Worm (Caenorhabditis elegans) whole organism, late embryonic: ENCODE data around the gene tpp-2.

Experiments
- C08G9.2 ChIP-seq: sonication (generic microtip); optimal IDR thresholded peaks from 2 replicates; lab custom pipeline; 2016; ENCODE audit warnings: mild to moderate bottlenecking, missing genetic modification characterization, moderate library complexity, missing compliant biosample characterization
- F13H6.1 ChIP-seq: sonication (generic microtip); optimal IDR thresholded peaks from 2 replicates; lab custom pipeline; 2016; ENCODE audit warnings: missing genetic modification characterization, missing compliant biosample characterization
- T23F11.4 ChIP-seq: fragments of 200-800 bp; sonication (Bioruptor generic); optimal IDR thresholded peaks from 2 replicates; lab custom pipeline; 2018; ENCODE audit warnings: mild to moderate bottlenecking, missing genetic modification characterization, missing compliant biosample characterization
- Y22D7AL.16 ChIP-seq: sonication (generic microtip); optimal IDR thresholded peaks from 2 replicates; lab custom pipeline; 2016; ENCODE audit warnings: missing genetic modification characterization, missing compliant biosample characterization
- ahr-1 ChIP-seq: sonication (generic microtip); optimal IDR thresholded peaks from 2 replicates; lab custom pipeline; 2016; ENCODE audit warnings: missing genetic modification characterization, missing compliant biosample characterization
- ama-1 ChIP-seq: fragments of 150-350 bp; optimal IDR thresholded peaks from 2 replicates; lab custom pipeline; 2014
- ceh-19 ChIP-seq: fragments of 200-800 bp; sonication (Bioruptor generic); optimal IDR thresholded peaks from 2 replicates; lab custom pipeline; 2018; ENCODE audit warnings: mild to moderate bottlenecking, missing genetic modification characterization, missing compliant biosample characterization
- ceh-24 ChIP-seq: sonication (generic microtip); optimal IDR thresholded peaks from 2 replicates; lab custom pipeline; 2016; ENCODE audit warnings: mild to moderate bottlenecking, missing genetic modification characterization, missing compliant biosample characterization
- ceh-31 ChIP-seq: sonication (generic microtip); optimal IDR thresholded peaks from 2 replicates; lab custom pipeline; 2016; ENCODE audit warnings: missing genetic modification characterization, missing compliant biosample characterization
- ceh-34 ChIP-seq: sonication (generic microtip); optimal IDR thresholded peaks from 2 replicates; lab custom pipeline; 2016; ENCODE audit warnings: mild to moderate bottlenecking, missing genetic modification characterization, missing compliant biosample characterization
- ceh-45 ChIP-seq: fragments of 200-800 bp; sonication (Bioruptor generic); IDR thresholded peaks from 2 replicates; pipeline ENCODE4 v1.3.6; 2022; ENCODE audit warnings: missing genetic modification reagents, missing genetic modification characterization, missing compliant biosample characterization
- ceh-48 ChIP-seq: sonication (generic microtip); optimal IDR thresholded peaks from 2 replicates; lab custom pipeline; 2016; ENCODE audit warnings: missing genetic modification characterization, inconsistent platforms, missing compliant biosample characterization
- ceh-9 ChIP-seq: sonication (generic microtip); optimal IDR thresholded peaks from 2 replicates; lab custom pipeline; 2016; ENCODE audit warnings: mild to moderate bottlenecking, missing genetic modification characterization, inconsistent platforms, missing compliant biosample characterization
- che-1 ChIP-seq: sonication (generic microtip); optimal IDR thresholded peaks from 2 replicates; lab custom pipeline; 2016; ENCODE audit warnings: mild to moderate bottlenecking, missing genetic modification characterization, missing compliant biosample characterization
- elt-2 ChIP-seq: sonication (generic microtip); optimal IDR thresholded peaks from 2 replicates; lab custom pipeline; 2016; ENCODE audit warnings: missing genetic modification reagents, missing genetic modification characterization, missing compliant biosample characterization
- elt-4 ChIP-seq: sonication (generic microtip); optimal IDR thresholded peaks from 2 replicates; lab custom pipeline; 2016; ENCODE audit warnings: missing genetic modification characterization, missing compliant biosample characterization
- fax-1 ChIP-seq: sonication (generic microtip); optimal IDR thresholded peaks from 2 replicates; lab custom pipeline; 2016; ENCODE audit warnings: missing genotype, missing genetic modification characterization, missing compliant biosample characterization
- fkh-10 ChIP-seq: fragments of 150-350 bp; optimal IDR thresholded peaks from 2 replicates; lab custom pipeline; 2014; ENCODE audit warnings: missing biosample characterization, missing genetic modification reagents, missing genetic modification characterization
- fkh-6 ChIP-seq: sonication (generic microtip); optimal IDR thresholded peaks from 2 replicates; lab custom pipeline; 2016; ENCODE audit warnings: missing genetic modification characterization, missing compliant biosample characterization
- gmeb-2 ChIP-seq: sonication (generic microtip); optimal IDR thresholded peaks from 2 replicates; lab custom pipeline; 2016; ENCODE audit warnings: missing genetic modification characterization, inconsistent platforms, missing compliant biosample characterization
- hlh-6 ChIP-seq: sonication (generic microtip); optimal IDR thresholded peaks from 2 replicates; lab custom pipeline; 2016; ENCODE audit warnings: missing genotype, missing genetic modification characterization, missing compliant biosample characterization
- lim-6 ChIP-seq: sonication (generic microtip); optimal IDR thresholded peaks from 2 replicates; lab custom pipeline; 2016; ENCODE audit warnings: missing genetic modification characterization, missing compliant biosample characterization
- madf-2 ChIP-seq: sonication (generic microtip); optimal IDR thresholded peaks from 2 replicates; lab custom pipeline; 2017; ENCODE audit warnings: missing genetic modification characterization, missing compliant biosample characterization
- mec-3 ChIP-seq: sonication (generic microtip); optimal IDR thresholded peaks from 2 replicates; lab custom pipeline; 2016; ENCODE audit warnings: borderline replicate concordance, missing genetic modification characterization, missing compliant biosample characterization
- nhr-11 ChIP-seq: fragments of 150-350 bp; optimal IDR thresholded peaks from 2 replicates; lab custom pipeline; 2014; ENCODE audit warnings: missing biosample characterization, missing genetic modification characterization
- odd-2 ChIP-seq: sonication (generic microtip); optimal IDR thresholded peaks from 2 replicates; lab custom pipeline; 2017; ENCODE audit warnings: antibody characterized with exemption, mild to moderate bottlenecking, missing genetic modification characterization, missing compliant biosample characterization
- pha-2 ChIP-seq: sonication (generic microtip); optimal IDR thresholded peaks from 2 replicates; lab custom pipeline; 2017; ENCODE audit warnings: mild to moderate bottlenecking, missing genetic modification characterization, missing compliant biosample characterization
- pha-4 ChIP-seq: fragments of 150-350 bp; optimal IDR thresholded peaks from 2 replicates; lab custom pipeline; 2018; ENCODE audit warnings: missing biosample characterization, missing genetic modification reagents, missing genetic modification characterization
- pros-1 ChIP-seq: fragments of 150-350 bp; optimal IDR thresholded peaks from 2 replicates; lab custom pipeline; 2014; ENCODE audit warnings: missing biosample characterization, missing genetic modification reagents, missing genetic modification characterization
- sox-4 ChIP-seq: sonication (generic microtip); optimal IDR thresholded peaks from 2 replicates; lab custom pipeline; 2017; ENCODE audit warnings: mild to moderate bottlenecking, missing genetic modification characterization, inconsistent platforms, missing compliant biosample characterization
- tbx-7 ChIP-seq: sonication (generic microtip); optimal IDR thresholded peaks from 2 replicates; lab custom pipeline; 2016; ENCODE audit warnings: missing genotype, missing genetic modification characterization, missing compliant biosample characterization
- unc-42 ChIP-seq: sonication (generic microtip); optimal IDR thresholded peaks from 2 replicates; lab custom pipeline; 2016; ENCODE audit warnings: missing genotype, missing genetic modification characterization, missing compliant biosample characterization
- unc-55 ChIP-seq: sonication (generic microtip); optimal IDR thresholded peaks from 2 replicates; lab custom pipeline; 2017; ENCODE audit warnings: missing biosample characterization, missing genetic modification reagents, missing genetic modification characterization
- unc-86 ChIP-seq: sonication (generic microtip); optimal IDR thresholded peaks from 2 replicates; lab custom pipeline; 2016; ENCODE audit warnings: missing genetic modification characterization, missing compliant biosample characterization

The tpp-2 gene

DNA sequence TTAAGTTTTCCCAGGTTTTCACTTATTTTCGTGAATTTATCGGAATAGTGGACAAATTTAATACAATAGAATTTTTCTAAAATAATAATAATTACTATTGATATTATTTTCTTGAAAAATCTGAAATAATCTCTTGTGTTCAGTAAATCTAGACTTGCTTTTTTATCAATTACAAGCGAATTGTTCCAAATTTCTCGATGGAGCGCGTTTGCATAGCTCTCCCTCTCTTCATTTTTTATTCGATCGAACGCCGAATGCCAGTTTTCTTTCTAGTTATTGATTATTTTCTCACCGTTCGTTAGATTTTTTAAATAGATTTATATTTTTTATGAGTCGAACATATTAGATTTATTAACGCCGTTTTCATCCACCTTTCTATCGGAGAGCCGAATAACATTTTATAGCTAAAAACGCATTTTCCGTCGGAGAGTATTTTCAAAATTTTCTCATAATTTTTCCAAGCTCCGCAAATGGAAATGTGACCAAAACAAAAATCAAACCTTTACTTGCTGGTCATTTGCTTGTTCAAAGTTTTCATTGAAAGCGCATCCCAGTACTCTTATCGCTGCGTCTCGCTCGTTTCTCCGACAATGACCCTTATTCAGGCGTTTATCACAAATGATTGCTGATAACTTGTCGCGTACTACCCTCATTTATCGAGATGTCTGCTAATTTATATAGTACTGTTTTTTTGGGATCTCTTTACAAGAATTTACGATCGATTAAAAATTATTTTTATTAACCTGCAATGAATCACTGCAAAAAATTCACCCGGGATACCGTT, 25.4 kb upstream of the tpp-2 start:
- no peak for TF ChIP-seq unc-86 (tag; lab: Kevin White, UChicago)
- peak; percentile 83 for TF ChIP-seq elt-2 (tag; lab: Kevin White, UChicago)

DNA sequence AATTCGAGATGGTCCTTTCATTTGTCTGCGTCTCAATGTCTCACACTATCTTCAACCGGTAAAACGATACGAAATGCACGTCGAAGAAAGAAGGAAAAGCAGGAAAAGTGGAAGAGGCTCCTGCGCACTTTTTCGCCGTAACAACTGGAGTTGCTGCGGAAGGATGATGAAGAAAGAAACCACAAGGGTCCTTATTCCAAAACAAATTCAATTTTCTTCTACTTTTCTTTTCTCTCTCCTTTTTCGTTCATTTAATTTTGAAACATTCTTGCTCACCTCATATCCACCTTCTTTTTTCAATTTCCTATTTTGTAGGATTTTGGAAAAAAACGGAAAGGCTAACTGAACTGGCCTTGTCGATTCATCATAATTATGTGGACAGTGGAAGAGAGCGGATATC, 23.2 kb upstream of the tpp-2 start:
- TF ChIP-seq ceh-45 (GFP tag; lab: Robert Waterston, UW) (no peak), pha-2 (no peak), ceh-9 (no peak), ceh-19 (GFP tag; lab: Kevin White, UChicago) (peak; percentile 30), madf-2 (tag; lab: Kevin White, UChicago) (no peak), ceh-31 (tag; lab: Kevin White, UChicago) (peak; percentile 18), C08G9.2 (tag; lab: Kevin White, UChicago) (no peak), ama-1 (lab: Kevin White, UChicago) (no peak), elt-4 (tag; lab: Kevin White, UChicago) (no peak), sox-4 (no peak), pros-1 (tag; lab: Kevin White, UChicago) (no peak), unc-42 (peak; percentile 95), ahr-1 (tag; lab: Kevin White, UChicago) (no peak), ceh-34 (tag; lab: Kevin White, UChicago) (peak; percentile 77)

DNA sequence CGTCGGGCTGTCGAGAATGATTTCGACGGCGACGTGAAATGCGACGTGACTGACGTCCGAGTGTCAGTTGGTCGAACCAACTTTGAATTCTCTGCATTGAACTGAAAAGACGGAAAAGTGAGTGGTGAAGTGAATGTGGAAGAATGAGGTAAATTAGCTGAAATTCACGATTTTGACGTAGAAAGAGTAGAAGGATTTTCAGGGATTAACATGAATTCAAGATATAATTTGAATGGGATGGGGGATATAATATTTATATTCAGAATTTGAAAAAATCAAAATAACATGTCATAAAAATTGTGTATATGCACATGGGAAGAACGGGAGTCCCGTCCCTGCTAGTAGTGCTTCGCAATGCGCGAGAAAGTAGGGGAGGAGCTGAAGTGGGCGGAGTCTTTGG, 20.8 kb upstream of the tpp-2 start, which contains the start of gene C29H12.6:
C29H12.6 (minus strand) TSS at position 101 of the 400 bp plus-strand sequence.
- TF ChIP-seq che-1, result no peak
- TF ChIP-seq tbx-7, result no peak
- peak; percentile 10 for TF ChIP-seq ceh-31 (tag; lab: Kevin White, UChicago)
- TF ChIP-seq pha-4 (tag; lab: Kevin White, UChicago), result no peak
- no peak for TF ChIP-seq ceh-9
- no peak for TF ChIP-seq gmeb-2 (tag; lab: Kevin White, UChicago)
- TF ChIP-seq fkh-6, result no peak

DNA sequence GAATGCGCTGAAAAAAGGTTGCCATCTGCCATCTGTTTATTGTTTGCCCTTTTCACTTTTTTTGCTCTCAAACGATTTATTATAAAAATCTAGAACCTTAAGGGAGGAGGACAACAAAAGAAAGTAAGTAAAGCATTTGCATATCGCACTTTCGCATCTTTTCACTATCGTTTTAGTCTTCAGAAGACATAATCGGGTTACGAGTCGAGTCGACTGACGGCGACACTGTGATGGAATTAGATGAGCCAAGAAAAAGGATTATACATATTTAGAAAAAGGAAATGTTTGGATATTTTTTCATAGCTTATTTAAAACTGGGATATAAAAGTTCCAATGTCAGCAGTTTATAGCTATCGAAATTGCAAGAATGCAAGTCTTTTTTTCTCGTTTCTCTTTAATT, 19.3 kb upstream of the tpp-2 start:
- no peak for TF ChIP-seq mec-3 (tag; lab: Kevin White, UChicago)
- no peak for TF ChIP-seq T23F11.4 (GFP tag; lab: Kevin White, UChicago)
- TF ChIP-seq fkh-10 (GFP tag; lab: Kevin White, UChicago), result no peak
- no peak for TF ChIP-seq odd-2
- no peak for TF ChIP-seq fax-1
- TF ChIP-seq Y22D7AL.16, result no peak
- peak; percentile 88 for TF ChIP-seq unc-42

DNA sequence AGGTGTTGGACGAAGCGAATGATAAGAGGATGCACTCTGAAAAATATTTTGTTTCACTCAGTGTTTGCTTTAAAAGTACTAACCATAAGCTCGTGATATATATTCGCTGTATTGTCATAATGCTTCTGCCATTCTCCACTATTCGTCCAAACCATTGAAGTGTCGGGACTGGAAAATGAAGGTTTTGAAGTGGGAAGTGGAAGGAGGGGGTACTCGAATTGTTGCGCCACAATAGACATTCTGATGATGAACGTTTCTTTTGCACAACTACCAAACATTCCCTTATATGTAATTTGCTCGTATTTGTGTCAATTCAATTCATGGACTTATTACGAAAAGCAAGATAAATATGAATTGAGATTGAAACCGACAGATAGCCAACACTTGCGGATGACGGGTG, 17.9 kb upstream of the tpp-2 start:
- TF ChIP-seq odd-2, result no peak
- no peak for TF ChIP-seq ceh-34 (tag; lab: Kevin White, UChicago)
- no peak for TF ChIP-seq ceh-9
- no peak for TF ChIP-seq gmeb-2 (tag; lab: Kevin White, UChicago)
- TF ChIP-seq ceh-19 (GFP tag; lab: Kevin White, UChicago), result no peak
- no peak for TF ChIP-seq ceh-48 (tag; lab: Kevin White, UChicago)
- no peak for TF ChIP-seq ceh-24 (tag; lab: Kevin White, UChicago)
- TF ChIP-seq lim-6, result no peak
- TF ChIP-seq F13H6.1 (tag; lab: Kevin White, UChicago), result no peak
- TF ChIP-seq ceh-31 (tag; lab: Kevin White, UChicago), result no peak
- TF ChIP-seq unc-55 (GFP tag; lab: Kevin White, UChicago), result no peak
- no peak for TF ChIP-seq nhr-11
- no peak for TF ChIP-seq pha-4 (tag; lab: Kevin White, UChicago)
- TF ChIP-seq unc-86 (tag; lab: Kevin White, UChicago), result no peak
- no peak for TF ChIP-seq hlh-6
- no peak for TF ChIP-seq C08G9.2 (tag; lab: Kevin White, UChicago)
- TF ChIP-seq, all 69 proteins: peak for 0
